Fruit fly (Drosophila melanogaster) whole organism: ENCODE results near the gene CG31525.

Experiments
- Dll ChIP-seq: fragments of >200 bp; optimal IDR thresholded peaks from 2 replicates; lab custom pipeline; 2017
- EcR ChIP-seq, 2 experiments: fragments of >200 bp; optimal IDR thresholded peaks; 2 replicates each; lab custom pipeline; 2017; ENCODE audit warnings: missing biosample characterization in 2 of 2, missing genetic modification characterization in 2 of 2, missing genetic modification reagents in 2 of 2
- pan ChIP-seq: fragments of >200 bp; optimal IDR thresholded peaks from 2 replicates; lab custom pipeline; 2017

DNA sequence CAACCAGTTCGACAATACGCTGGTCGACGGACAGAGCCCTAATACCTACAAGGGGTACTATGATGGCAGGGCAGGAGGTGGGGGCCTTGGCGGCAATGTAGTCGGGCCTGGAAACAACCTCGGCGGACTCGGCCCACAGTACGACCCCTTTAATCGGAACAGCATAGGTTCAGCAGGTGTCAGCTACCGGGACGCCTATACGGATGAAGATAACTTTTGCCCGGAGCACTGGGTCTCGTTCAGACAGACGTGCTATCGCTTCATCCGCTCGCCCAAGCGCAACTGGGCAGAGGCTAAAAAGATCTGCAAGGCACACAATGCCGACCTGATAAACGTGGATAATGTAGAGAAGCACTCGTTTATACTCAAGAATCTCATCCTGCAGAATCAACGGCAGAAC, 44.7 kb upstream of the CG31525 start:
- TF ChIP-seq Dll (lab: Kevin White, UChicago), result no peak
- no peak for TF ChIP-seq EcR (GFP tag; optimal IDR thresholded peaks at IDR 0.05; lab: Kevin White, UChicago)
- no peak for TF ChIP-seq pan
